Worm (Caenorhabditis elegans): ENCODE data around the gene dnj-10.
A peak's percentile ranks its signal among the peaks of the same experiment; 100 is the strongest.

The dnj-10 gene

ce11 chrIII:8630833-8631232 lies at the start of gene dnj-10:
Gene dnj-10, plus strand, starts transcription at chrIII:8631165.
- TF ChIP-seq flt-1 (GFP tag; IDR thresholded peaks at IDR 0.05) (0 out of 2 replicates have a peak, but pooled peaks have one; percentile 48), klf-2 (GFP tag; conservative IDR thresholded peaks at IDR 0.05) (no peak)

- TF ChIP-seq flt-1 (GFP tag; IDR thresholded peaks at IDR 0.05) (no peak), ref-1 (GFP tag; conservative IDR thresholded peaks at IDR 0.05) (no peak), T22C8.4 (GFP tag; IDR thresholded peaks at IDR 0.05) (no peak), med-1 (GFP tag; optimal IDR thresholded peaks at IDR 0.05; ENCODE audit: insufficient read depth) (no peak), ztf-29 (GFP tag; IDR thresholded peaks at IDR 0.05) (no peak), cog-1 (tag; optimal IDR thresholded peaks at IDR 0.05) (no peak), klf-2 (GFP tag; conservative IDR thresholded peaks at IDR 0.05) (no peak), tab-1 (GFP tag; IDR thresholded peaks at IDR 0.05) (no peak), ztf-23 (GFP tag; IDR thresholded peaks at IDR 0.05) (no peak)
Measured at ce11 chrIII:8588592-8589153, 42.3 kb upstream of the dnj-10 start, which contains the start of gene glr-1. Gene glr-1, minus strand, starts transcription at chrIII:8588642.

- TF ChIP-seq tab-1 (GFP tag; IDR thresholded peaks at IDR 0.05) (no peak), ref-1 (GFP tag; conservative IDR thresholded peaks at IDR 0.05) (no peak), klf-2 (GFP tag; conservative IDR thresholded peaks at IDR 0.05) (no peak), med-1 (GFP tag; optimal IDR thresholded peaks at IDR 0.05; ENCODE audit: insufficient read depth) (no peak), T22C8.4 (GFP tag; IDR thresholded peaks at IDR 0.05) (no peak), ztf-23 (GFP tag; IDR thresholded peaks at IDR 0.05) (no peak), ztf-29 (GFP tag; IDR thresholded peaks at IDR 0.05) (no peak), flt-1 (GFP tag; IDR thresholded peaks at IDR 0.05) (no peak), cog-1 (tag; optimal IDR thresholded peaks at IDR 0.05) (no peak)
Measured at ce11 chrIII:8589195-8589594, 41.8 kb upstream of the dnj-10 start, which contains the start of gene fip-3. Gene fip-3, minus strand, starts transcription at chrIII:8589488.

DNA sequence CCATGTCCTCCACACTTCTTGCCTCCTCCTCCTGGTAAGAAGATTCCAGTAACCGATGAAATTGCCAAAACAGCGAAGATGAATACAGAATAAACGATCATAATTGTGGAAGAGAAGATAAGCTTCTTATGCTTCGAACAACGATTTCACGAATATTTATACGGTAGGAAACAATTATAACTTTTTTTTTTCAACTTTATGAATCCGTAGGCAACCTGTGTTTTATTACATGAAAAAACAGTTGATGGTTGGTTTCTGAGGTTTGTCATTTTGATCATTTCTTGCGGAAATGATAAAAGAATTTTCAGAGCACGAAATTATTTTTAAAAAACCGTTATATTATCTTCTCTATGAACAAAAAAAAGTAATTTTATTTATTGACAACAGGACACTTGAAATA lies 40.1 kb upstream of the dnj-10 start, which contains the start of gene fipr-16:
fipr-16 (minus strand) TSS at position 101 of the 400 bp plus-strand sequence.
- TF ChIP-seq ztf-29 (GFP tag; IDR thresholded peaks at IDR 0.05), result no peak
- TF ChIP-seq med-1 (GFP tag; optimal IDR thresholded peaks at IDR 0.05; ENCODE audit: insufficient read depth), result no peak
- TF ChIP-seq T22C8.4 (GFP tag; IDR thresholded peaks at IDR 0.05), result no peak
- no peak for TF ChIP-seq ztf-23 (GFP tag; IDR thresholded peaks at IDR 0.05)
- TF ChIP-seq cog-1 (tag; optimal IDR thresholded peaks at IDR 0.05), result no peak
- no peak for TF ChIP-seq ref-1 (GFP tag; conservative IDR thresholded peaks at IDR 0.05)
- TF ChIP-seq klf-2 (GFP tag; conservative IDR thresholded peaks at IDR 0.05), result no peak
- no peak for TF ChIP-seq tab-1 (GFP tag; IDR thresholded peaks at IDR 0.05)
- TF ChIP-seq flt-1 (GFP tag; IDR thresholded peaks at IDR 0.05), result no peak

ce11 chrIII:8593620-8594019 lies 37.3 kb upstream of the dnj-10 start, which contains the start of gene C06E1.7:
Gene C06E1.7, minus strand, starts transcription at chrIII:8593720.
- TF ChIP-seq tab-1 (GFP tag; IDR thresholded peaks at IDR 0.05) (no peak), med-1 (GFP tag; optimal IDR thresholded peaks at IDR 0.05; ENCODE audit: insufficient read depth) (no peak), ztf-23 (GFP tag; IDR thresholded peaks at IDR 0.05) (no peak), ztf-29 (GFP tag; IDR thresholded peaks at IDR 0.05) (no peak), ref-1 (GFP tag; conservative IDR thresholded peaks at IDR 0.05) (no peak), flt-1 (GFP tag; IDR thresholded peaks at IDR 0.05) (no peak), klf-2 (GFP tag; conservative IDR thresholded peaks at IDR 0.05) (no peak), cog-1 (tag; optimal IDR thresholded peaks at IDR 0.05) (no peak), T22C8.4 (GFP tag; IDR thresholded peaks at IDR 0.05) (no peak)

DNA sequence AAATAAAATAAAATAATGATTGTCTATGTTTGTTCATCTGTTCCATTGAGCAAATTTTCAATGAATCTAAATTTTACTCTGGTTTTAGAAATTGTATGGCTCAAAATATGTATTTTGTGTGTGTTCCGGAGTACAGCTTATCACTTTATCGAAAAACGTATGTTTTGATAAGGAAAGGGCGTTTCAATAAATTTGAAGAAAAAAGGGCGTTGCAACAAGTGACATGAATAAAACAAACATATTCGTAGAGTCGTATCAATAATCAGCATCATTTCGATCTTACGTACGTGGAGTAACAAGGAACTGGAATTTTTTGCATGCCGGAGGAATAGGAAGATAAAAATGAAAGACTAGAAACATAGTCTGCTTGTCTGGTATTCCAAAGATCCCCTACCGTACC lies 36.9 kb upstream of the dnj-10 start:
- TF ChIP-seq cog-1 (tag; optimal IDR thresholded peaks at IDR 0.05), result no peak
- TF ChIP-seq flt-1 (GFP tag; IDR thresholded peaks at IDR 0.05), result no peak
- no peak for TF ChIP-seq med-1 (GFP tag; optimal IDR thresholded peaks at IDR 0.05; ENCODE audit: insufficient read depth)
- TF ChIP-seq ztf-23 (GFP tag; IDR thresholded peaks at IDR 0.05), result no peak
- TF ChIP-seq T22C8.4 (GFP tag; IDR thresholded peaks at IDR 0.05), result no peak
- TF ChIP-seq ztf-29 (GFP tag; IDR thresholded peaks at IDR 0.05), result no peak
- TF ChIP-seq tab-1 (GFP tag; IDR thresholded peaks at IDR 0.05), result no peak
- no peak for TF ChIP-seq ref-1 (GFP tag; conservative IDR thresholded peaks at IDR 0.05)
- TF ChIP-seq klf-2 (GFP tag; conservative IDR thresholded peaks at IDR 0.05), result no peak

DNA sequence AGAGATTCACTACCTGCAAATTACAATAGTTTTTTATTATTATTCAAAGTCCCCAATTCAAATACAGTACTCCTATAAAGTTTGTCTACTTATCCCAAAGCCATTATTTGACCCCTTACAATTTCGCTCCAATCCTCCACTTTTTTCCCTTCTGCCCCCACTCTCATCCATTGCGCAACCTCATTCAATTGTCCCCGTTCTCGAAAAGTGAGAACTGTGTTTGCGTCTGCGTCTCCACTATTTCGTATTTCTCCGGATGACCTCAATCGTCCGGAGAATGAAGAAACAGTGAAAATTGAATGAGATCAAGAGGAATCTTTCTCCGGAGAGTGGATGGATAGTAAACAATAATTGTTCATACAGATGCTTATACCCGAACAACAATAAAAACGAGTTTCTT lies 34.3 kb upstream of the dnj-10 start:
- TF ChIP-seq med-1 (GFP tag; optimal IDR thresholded peaks at IDR 0.05; ENCODE audit: insufficient read depth), result no peak
- TF ChIP-seq T22C8.4 (GFP tag; IDR thresholded peaks at IDR 0.05), result no peak
- no peak for TF ChIP-seq ztf-29 (GFP tag; IDR thresholded peaks at IDR 0.05)
- no peak for TF ChIP-seq tab-1 (GFP tag; IDR thresholded peaks at IDR 0.05)
- no peak for TF ChIP-seq ref-1 (GFP tag; conservative IDR thresholded peaks at IDR 0.05)
- TF ChIP-seq klf-2 (GFP tag; conservative IDR thresholded peaks at IDR 0.05), result no peak
- no peak for TF ChIP-seq ztf-23 (GFP tag; IDR thresholded peaks at IDR 0.05)
- no peak for TF ChIP-seq cog-1 (tag; optimal IDR thresholded peaks at IDR 0.05)
- no peak for TF ChIP-seq flt-1 (GFP tag; IDR thresholded peaks at IDR 0.05)

- TF ChIP-seq ztf-29 (GFP tag; IDR thresholded peaks at IDR 0.05), result no peak
Measured at ce11 chrIII:8597770-8598169, 33.2 kb upstream of the dnj-10 start, which contains the start of gene ztf-30. Gene ztf-30, minus strand, starts transcription at chrIII:8597870.

DNA sequence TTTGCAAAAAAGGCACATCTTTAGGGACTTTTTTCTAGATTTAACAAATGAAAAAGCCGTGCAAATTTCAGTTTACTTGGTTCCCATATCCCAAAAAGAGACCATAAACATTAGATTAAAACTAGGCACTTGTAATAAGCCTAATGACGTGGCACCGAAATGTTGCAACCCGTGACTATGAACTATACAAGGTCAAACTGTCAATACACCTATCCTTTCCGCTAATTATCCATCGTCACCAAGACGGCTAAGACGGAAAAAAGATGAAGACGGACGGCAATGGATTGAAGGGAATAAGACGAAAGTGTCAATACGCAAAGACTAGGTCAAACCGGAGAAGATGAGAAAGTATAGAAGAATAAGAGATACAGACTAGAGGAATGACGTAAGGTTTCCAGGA lies 32.0 kb upstream of the dnj-10 start:
- TF ChIP-seq med-1 (GFP tag; optimal IDR thresholded peaks at IDR 0.05; ENCODE audit: insufficient read depth), result no peak
- no peak for TF ChIP-seq tab-1 (GFP tag; IDR thresholded peaks at IDR 0.05)
- TF ChIP-seq ztf-23 (GFP tag; IDR thresholded peaks at IDR 0.05), result no peak
- no peak for TF ChIP-seq flt-1 (GFP tag; IDR thresholded peaks at IDR 0.05)
- TF ChIP-seq T22C8.4 (GFP tag; IDR thresholded peaks at IDR 0.05), result no peak
- no peak for TF ChIP-seq ztf-29 (GFP tag; IDR thresholded peaks at IDR 0.05)
- TF ChIP-seq cog-1 (tag; optimal IDR thresholded peaks at IDR 0.05), result no peak
- TF ChIP-seq klf-2 (GFP tag; conservative IDR thresholded peaks at IDR 0.05), result no peak
- TF ChIP-seq ref-1 (GFP tag; conservative IDR thresholded peaks at IDR 0.05), result no peak

ce11 chrIII:8602148-8602547 lies 28.8 kb upstream of the dnj-10 start:
- TF ChIP-seq med-1 (GFP tag; optimal IDR thresholded peaks at IDR 0.05; ENCODE audit: insufficient read depth) (no peak), cog-1 (tag; optimal IDR thresholded peaks at IDR 0.05) (no peak), flt-1 (GFP tag; IDR thresholded peaks at IDR 0.05) (no peak), ztf-23 (GFP tag; IDR thresholded peaks at IDR 0.05) (no peak), klf-2 (GFP tag; conservative IDR thresholded peaks at IDR 0.05) (no peak), T22C8.4 (GFP tag; IDR thresholded peaks at IDR 0.05) (no peak), ref-1 (GFP tag; conservative IDR thresholded peaks at IDR 0.05) (no peak)
